Fruit fly (Drosophila melanogaster): ENCODE measurements around the gene CenG1A.

DNA sequence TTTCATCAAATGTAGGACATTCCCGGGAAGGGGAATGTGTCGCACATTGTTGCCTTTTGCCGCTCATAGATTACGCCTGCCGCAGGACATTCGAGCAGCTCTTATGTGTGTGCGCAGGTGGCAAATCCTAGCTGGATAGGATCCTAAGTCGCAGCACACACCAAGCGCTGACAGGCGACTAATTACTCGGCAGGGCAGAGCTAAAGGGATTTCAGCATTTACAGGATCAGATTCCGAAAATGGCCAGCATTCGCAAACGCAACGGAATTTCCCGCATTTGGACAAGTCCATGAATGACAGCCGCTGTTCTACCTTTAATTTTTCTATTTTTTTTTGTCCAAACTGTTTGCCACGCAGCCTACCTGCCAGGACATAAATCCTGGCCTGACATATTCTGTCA lies 32.3 kb downstream of the CenG1A start:
- TF ChIP-seq psq (optimal IDR thresholded peaks at IDR 0.05): no peak
- no peak for TF ChIP-seq usp (GFP tag; optimal IDR thresholded peaks at IDR 0.05)
- TF ChIP-seq CG8478 (optimal IDR thresholded peaks at IDR 0.05): no peak

Measured in whole organism.